Worm (Caenorhabditis elegans) whole organism, L1 larva: ENCODE data around the gene C10A4.10.

Experiments used
- C16A3.4 ChIP-seq: fragments of 150-350 bp; optimal IDR thresholded peaks from 2 replicates; lab custom pipeline; 2014; ENCODE audit warnings: missing biosample characterization, missing genetic modification characterization
- alr-1 ChIP-seq: fragments of 200-800 bp; sonication (Bioruptor generic); optimal IDR thresholded peaks from 2 replicates; lab custom pipeline; 2018; ENCODE audit warnings: borderline replicate concordance, mild to moderate bottlenecking, missing genetic modification characterization, missing compliant biosample characterization
- ama-1 ChIP-seq: fragments of 150-350 bp; optimal IDR thresholded peaks from 2 replicates; lab custom pipeline; 2014
- blmp-1 ChIP-seq: fragments of 150-350 bp; optimal IDR thresholded peaks from 2 replicates; lab custom pipeline; 2014; ENCODE audit warnings: missing biosample characterization, missing genetic modification characterization
- ceh-8 ChIP-seq: fragments of 200-800 bp; sonication (Bioruptor generic); optimal IDR thresholded peaks from 2 replicates; lab custom pipeline; 2018; ENCODE audit warnings: mild to moderate bottlenecking, missing genetic modification characterization, moderate library complexity, missing compliant biosample characterization
- ceh-82 ChIP-seq, 3 experiments: fragments of 150-350 bp in 1 of 3; sonication (generic microtip) in 2 of 3; optimal IDR thresholded peaks; 2 replicates each; lab custom pipeline; 2014 to 2017; ENCODE audit warnings: missing biosample characterization in 3 of 3, missing genetic modification characterization in 3 of 3
- ceh-90 ChIP-seq: sonication (generic microtip); optimal IDR thresholded peaks from 2 replicates; lab custom pipeline; 2016; ENCODE audit warnings: missing genetic modification characterization, missing compliant biosample characterization
- dpl-1 ChIP-seq, 3 experiments: fragments of 150-350 bp in 2 of 3; sonication (generic microtip) in 1 of 3; optimal IDR thresholded peaks; 2 replicates each; lab custom pipeline; 2014 to 2017; ENCODE audit warnings: missing biosample characterization in 3 of 3, missing genetic modification characterization in 3 of 3, missing genetic modification reagents in 3 of 3
- efl-1 ChIP-seq, 4 experiments: fragments of 150-350 bp; optimal IDR thresholded peaks in 3 of 4; peaks in 1 of 4; 1 replicate in 1 of 4; 2 replicates in 3 of 4; lab custom pipeline; 2014; ENCODE audit warnings: missing biosample characterization in 2 of 4, missing genetic modification characterization in 2 of 4, missing genetic modification reagents in 2 of 4
- egl-27 ChIP-seq, 2 experiments: fragments of 150-350 bp in 1 of 2; sonication (generic microtip); optimal IDR thresholded peaks; 3 replicates each; lab custom pipeline; 2017 to 2018; ENCODE audit warnings: missing biosample characterization in 2 of 2, missing genetic modification characterization in 2 of 2, missing genetic modification reagents in 2 of 2
- elt-2 ChIP-seq: sonication (generic microtip); optimal IDR thresholded peaks from 2 replicates; lab custom pipeline; 2016; ENCODE audit warnings: missing genetic modification characterization, mild to moderate bottlenecking, inconsistent platforms, missing compliant biosample characterization, missing genetic modification reagents
- elt-3 ChIP-seq, 6 experiments: fragments of 150-350 bp in 1 of 6; sonication (generic microtip); optimal IDR thresholded peaks; 2 replicates each; lab custom pipeline; 2017 to 2018; ENCODE audit warnings: missing biosample characterization in 6 of 6, missing genetic modification characterization in 6 of 6, inconsistent platforms in 1 of 6
- fos-1 ChIP-seq: fragments of 150-350 bp; optimal IDR thresholded peaks from 2 replicates; lab custom pipeline; 2014; ENCODE audit warnings: missing biosample characterization, missing genetic modification characterization
- grh-1 ChIP-seq: fragments of 200-800 bp; sonication (Bioruptor generic); IDR thresholded peaks from 2 replicates; pipeline ENCODE4 v1.3.6; 2022; ENCODE audit warnings: missing genetic modification reagents, missing genetic modification characterization, missing compliant biosample characterization
- lin-13 ChIP-seq: fragments of 150-350 bp; optimal IDR thresholded peaks from 2 replicates; lab custom pipeline; 2014; ENCODE audit warnings: missing biosample characterization, missing genetic modification reagents, missing genetic modification characterization
- lin-14 ChIP-seq: fragments of 200-800 bp; sonication (Bioruptor generic); optimal IDR thresholded peaks from 2 replicates; lab custom pipeline; 2018; ENCODE audit warnings: mild to moderate bottlenecking, missing genetic modification characterization, moderate library complexity, missing compliant biosample characterization
- lin-35 ChIP-seq, 2 experiments: fragments of 150-350 bp; optimal IDR thresholded peaks; 2 replicates each; lab custom pipeline; 2014; ENCODE audit warnings: missing biosample characterization in 2 of 2, missing genetic modification characterization in 2 of 2, missing genetic modification reagents in 2 of 2
- lin-39 ChIP-seq: fragments of 150-350 bp; optimal IDR thresholded peaks from 2 replicates; lab custom pipeline; 2014; ENCODE audit warnings: missing biosample characterization, missing genetic modification reagents, missing genetic modification characterization
- mab-9 ChIP-seq: fragments of 200-800 bp; sonication (Bioruptor generic); IDR thresholded peaks from 2 replicates; pipeline ENCODE4 v1.3.6; 2022; ENCODE audit warnings: missing genetic modification reagents, missing genetic modification characterization, missing compliant biosample characterization
- mdl-1 ChIP-seq, 2 experiments: fragments of 150-350 bp; optimal IDR thresholded peaks; 2 replicates each; lab custom pipeline; 2014 to 2017; ENCODE audit warnings: missing biosample characterization in 2 of 2, missing genetic modification characterization in 2 of 2, inconsistent platforms in 1 of 2
- nhr-19 ChIP-seq: fragments of 200-800 bp; sonication (Bioruptor generic); conservative IDR thresholded peaks from 2 replicates; pipeline ENCODE4 v1.3.6; 2022; ENCODE audit warnings: missing genetic modification characterization, missing compliant biosample characterization
- nhr-20 ChIP-seq: sonication (generic microtip); optimal IDR thresholded peaks from 2 replicates; lab custom pipeline; 2016; ENCODE audit warnings: mild to moderate bottlenecking, missing genetic modification characterization, missing compliant biosample characterization
- nhr-47 ChIP-seq: sonication (generic microtip); optimal IDR thresholded peaks from 2 replicates; lab custom pipeline; 2016; ENCODE audit warnings: mild to moderate bottlenecking, missing genetic modification characterization, moderate library complexity, missing compliant biosample characterization
- nhr-71 ChIP-seq: sonication (generic microtip); optimal IDR thresholded peaks from 2 replicates; lab custom pipeline; 2016; ENCODE audit warnings: mild to moderate bottlenecking, missing genetic modification characterization, moderate library complexity, missing compliant biosample characterization
- nhr-77 ChIP-seq: fragments of 150-350 bp; optimal IDR thresholded peaks from 2 replicates; lab custom pipeline; 2014; ENCODE audit warnings: missing biosample characterization, missing genetic modification characterization
- nhr-85 ChIP-seq: sonication (generic microtip); peaks from one replicate; lab custom pipeline; 2016; ENCODE audit warnings: missing genetic modification characterization, inconsistent platforms, missing compliant biosample characterization
- nhr-90 ChIP-seq: sonication (generic microtip); optimal IDR thresholded peaks from 2 replicates; lab custom pipeline; 2016; ENCODE audit warnings: mild to moderate bottlenecking, missing genetic modification characterization, missing compliant biosample characterization; ENCODE audit not compliant: poor library complexity
- pag-3 ChIP-seq: sonication (generic microtip); optimal IDR thresholded peaks from 2 replicates; lab custom pipeline; 2017; ENCODE audit warnings: missing genetic modification characterization, mild to moderate bottlenecking, missing compliant biosample characterization, antibody characterized with exemption, borderline replicate concordance; ENCODE audit not compliant: insufficient read depth
- pax-3 ChIP-seq: fragments of 200-800 bp; sonication (Bioruptor generic); optimal IDR thresholded peaks from 2 replicates; lab custom pipeline; 2018; ENCODE audit warnings: mild to moderate bottlenecking, missing genetic modification characterization, moderate library complexity, missing compliant biosample characterization
- snu-23 ChIP-seq: sonication (generic microtip); optimal IDR thresholded peaks from 2 replicates; lab custom pipeline; 2016; ENCODE audit warnings: missing genetic modification characterization, missing compliant biosample characterization
- sptf-1 ChIP-seq: fragments of 150-350 bp; optimal IDR thresholded peaks from 2 replicates; lab custom pipeline; 2014; ENCODE audit warnings: missing biosample characterization, missing genetic modification characterization
- tbx-2 ChIP-seq: sonication (generic microtip); optimal IDR thresholded peaks from 2 replicates; lab custom pipeline; 2016; ENCODE audit warnings: missing genetic modification characterization, missing compliant biosample characterization
- tlp-1 ChIP-seq: fragments of 150-350 bp; optimal IDR thresholded peaks from 2 replicates; lab custom pipeline; 2014; ENCODE audit warnings: missing biosample characterization, missing genetic modification characterization
- unc-30 ChIP-seq: sonication (generic microtip); optimal IDR thresholded peaks from 2 replicates; lab custom pipeline; 2017; ENCODE audit warnings: missing biosample characterization, missing genetic modification characterization
- unc-98 ChIP-seq: fragments of 200-800 bp; sonication (Bioruptor generic); IDR thresholded peaks from 2 replicates; pipeline ENCODE4 v1.3.6; 2022; ENCODE audit warnings: missing genetic modification characterization, missing compliant biosample characterization
- xbp-1 ChIP-seq: sonication (generic microtip); optimal IDR thresholded peaks from 2 replicates; lab custom pipeline; 2016; ENCODE audit warnings: missing genetic modification characterization, missing compliant biosample characterization
- zag-1 ChIP-seq: fragments of 150-350 bp; optimal IDR thresholded peaks from 2 replicates; lab custom pipeline; 2014; ENCODE audit warnings: missing biosample characterization, missing genetic modification characterization

The C10A4.10 gene

DNA sequence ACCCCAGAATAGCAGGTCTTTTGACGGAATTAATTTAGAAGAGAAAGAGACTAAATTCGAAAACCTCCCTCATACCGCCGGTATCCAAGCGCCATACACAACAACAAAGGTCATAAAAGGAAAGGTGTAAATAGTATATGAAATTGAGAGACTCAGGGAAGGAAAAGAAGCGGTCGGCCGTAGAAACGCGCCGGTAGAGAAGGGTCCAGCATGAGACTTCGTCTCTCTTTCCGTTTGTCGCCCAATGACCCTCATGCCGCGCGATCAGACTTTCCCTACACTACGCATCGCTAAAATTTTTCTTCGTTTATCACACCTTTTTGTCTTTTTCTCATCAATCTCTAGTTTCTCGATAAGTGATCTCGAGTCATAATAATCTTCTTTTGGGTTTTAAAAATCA lies 31.8 kb downstream of the C10A4.10 start (continued):
- TF ChIP-seq zag-1 (tag; lab: Kevin White, UChicago) (no peak), lin-35 (GFP tag; optimal IDR thresholded peaks at IDR 0.05; lab: Kevin White, UChicago) (no peak), nhr-19 (peak; percentile 21), xbp-1 (tag; lab: Kevin White, UChicago) (no peak), nhr-47 (tag; lab: Kevin White, UChicago) (peak; percentile 6), snu-23 (GFP tag; lab: Kevin White, UChicago) (peak; percentile 58), nhr-90 (peak; percentile 23), lin-14 (peak; percentile 67)

DNA sequence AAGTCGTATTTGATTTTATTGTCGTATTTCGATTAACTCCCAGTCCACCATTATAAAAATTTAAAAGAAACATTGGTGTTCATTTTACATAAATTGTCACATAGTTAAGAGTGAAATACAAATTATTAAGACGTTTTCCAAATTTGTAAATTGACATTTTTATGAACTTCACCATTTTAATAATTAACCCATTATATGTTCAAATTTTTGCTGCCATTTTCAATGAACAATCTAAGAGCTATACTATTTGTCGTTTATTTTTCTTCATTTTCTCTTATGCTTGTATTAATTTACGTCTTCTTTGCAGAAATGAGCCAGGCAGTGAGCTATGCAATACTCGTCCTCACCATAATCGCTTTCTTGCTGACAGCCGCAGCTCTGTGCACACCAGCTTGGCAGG lies 32.5 kb downstream of the C10A4.10 start, which contains the start of gene clc-2:
clc-2 (plus strand) TSS at position 301 of the 400 bp plus-strand sequence.
- no peak for TF ChIP-seq nhr-19
- TF ChIP-seq nhr-77 (tag; lab: Kevin White, UChicago) = no peak
- no peak for TF ChIP-seq lin-39 (tag; lab: Kevin White, UChicago)
- no peak for TF ChIP-seq pag-3 (tag; lab: Kevin White, UChicago)
- TF ChIP-seq nhr-20 (tag; lab: Kevin White, UChicago) = no peak
- no peak for TF ChIP-seq dpl-1 (GFP tag; optimal IDR thresholded peaks at IDR 0.05; lab: Kevin White, UChicago)
- TF ChIP-seq alr-1 (tag; lab: Kevin White, UChicago) = no peak
- TF ChIP-seq ceh-90 (tag; lab: Kevin White, UChicago) = no peak
- no peak for TF ChIP-seq ceh-82 (tag; optimal IDR thresholded peaks at IDR 0.05; lab: Kevin White, UChicago)
- no peak for TF ChIP-seq grh-1 (GFP tag; lab: Robert Waterston, UW)
- TF ChIP-seq elt-2 (tag; lab: Kevin White, UChicago) = no peak
- TF ChIP-seq unc-30 (tag; lab: Kevin White, UChicago) = no peak
- no peak for TF ChIP-seq tlp-1
- TF ChIP-seq mab-9 = no peak
- TF ChIP-seq ama-1 (lab: Kevin White, UChicago) = no peak
- TF ChIP-seq C16A3.4 = no peak
- TF ChIP-seq, all 84 proteins: peak for 0

DNA sequence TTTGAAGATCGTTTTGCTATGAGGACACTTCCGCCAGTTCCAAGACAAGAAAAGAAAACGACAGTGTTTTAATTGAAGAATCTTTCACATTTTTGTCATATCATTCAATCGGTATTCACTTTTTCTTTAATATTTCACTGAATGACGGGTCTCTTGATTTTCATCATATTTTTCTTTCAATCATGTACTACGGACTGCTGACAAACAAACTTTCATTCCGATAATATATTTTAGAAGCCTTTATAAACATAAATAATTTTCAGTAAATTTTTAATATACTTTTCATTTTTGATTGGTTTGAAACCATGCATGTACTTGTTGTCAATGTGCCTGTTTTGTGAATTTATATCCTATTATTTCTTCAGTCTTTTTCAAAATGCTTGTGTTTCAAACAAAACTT lies 34.6 kb downstream of the C10A4.10 start, which contains the start of gene clc-5:
clc-5 (plus strand) TSS at position 301 of the 400 bp plus-strand sequence.
- no peak for TF ChIP-seq egl-27 (tag; optimal IDR thresholded peaks at IDR 0.05; lab: Kevin White, UChicago)
- peak; percentile 25 for TF ChIP-seq nhr-85 (tag; lab: Kevin White, UChicago)

DNA sequence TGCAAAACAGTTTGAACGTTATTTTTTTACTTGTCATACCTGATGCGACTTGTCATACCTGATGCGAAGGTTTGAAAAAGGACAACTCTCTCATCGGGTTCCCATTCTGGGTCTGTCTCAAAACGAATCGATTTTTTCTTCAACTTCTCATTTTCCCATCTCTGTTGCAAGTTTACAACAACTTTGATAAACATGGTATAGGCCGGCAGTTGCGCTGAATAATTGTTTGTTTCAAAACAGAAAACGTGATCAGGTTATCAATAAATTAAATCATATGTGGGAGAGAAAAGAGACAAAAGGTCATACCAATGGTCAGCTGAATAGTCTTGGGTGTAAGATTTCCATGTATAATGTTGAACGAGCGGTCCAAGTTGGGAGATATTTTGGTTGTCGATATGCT lies 38.2 kb downstream of the C10A4.10 start:
- TF ChIP-seq grh-1 (GFP tag; lab: Robert Waterston, UW) (no peak), elt-3 (tag; optimal IDR thresholded peaks at IDR 0.05; lab: Kevin White, UChicago) (peak in 2 of 6 experiments; percentile 53 to 71), ceh-8 (GFP tag; lab: Kevin White, UChicago) (no peak), lin-14 (peak; percentile 48), mdl-1 (tag; optimal IDR thresholded peaks at IDR 0.05; lab: Kevin White, UChicago) (peak in 1 of 2 experiments; percentile 13), lin-35 (GFP tag; optimal IDR thresholded peaks at IDR 0.05; lab: Kevin White, UChicago) (peak in 1 of 2 experiments; percentile 67), pax-3 (tag; lab: Kevin White, UChicago) (no peak), tbx-2 (tag; lab: Kevin White, UChicago) (no peak), nhr-20 (tag; lab: Kevin White, UChicago) (peak; percentile 50), unc-98 (GFP tag; lab: Robert Waterston, UW) (no peak), fos-1 (no peak), nhr-71 (tag; lab: Kevin White, UChicago) (peak; percentile 52), efl-1 (optimal IDR thresholded peaks at IDR 0.05; lab: Kevin White, UChicago) (no peak), efl-1 (GFP tag; optimal IDR thresholded peaks at IDR 0.05 in 1 of 2; lab: Kevin White, UChicago) (no peak), sptf-1 (tag; lab: Kevin White, UChicago) (no peak), nhr-19 (0 out of 2 replicates have a peak, but pooled peaks have one; percentile 8), lin-13 (GFP tag; lab: Kevin White, UChicago) (no peak), blmp-1 (peak; percentile 61), snu-23 (GFP tag; lab: Kevin White, UChicago) (peak; percentile 54), nhr-85 (tag; lab: Kevin White, UChicago) (peak; percentile 85)
- TF ChIP-seq, all 84 proteins: peak for 10
